Worm (Caenorhabditis elegans): Measurements from ENCODE around the gene mars-1.

DNA sequence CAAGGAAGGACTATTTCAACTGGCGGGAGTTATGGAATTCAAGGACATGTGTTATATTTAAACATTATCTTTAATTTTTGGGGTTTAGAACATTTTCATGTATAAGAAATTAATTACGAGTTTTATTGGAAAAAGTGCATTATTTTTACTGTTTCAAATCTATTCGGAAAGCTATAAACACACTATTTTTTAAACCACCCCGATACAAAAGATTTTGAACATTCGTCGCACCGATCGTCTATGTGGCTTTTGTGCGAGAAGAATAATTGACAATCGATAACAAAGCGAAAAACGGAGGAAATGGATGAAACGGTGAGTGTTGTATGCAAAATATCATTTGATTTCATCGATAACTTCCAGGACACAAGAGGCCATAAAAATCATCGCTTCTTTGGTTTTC is 29.7 kb upstream of the mars-1 start, which contains the start of gene ZK809.9:
- TF ChIP-seq klf-2 (GFP tag; conservative IDR thresholded peaks at IDR 0.05), result no peak
- TF ChIP-seq cog-1 (tag; optimal IDR thresholded peaks at IDR 0.05), result no peak
- TF ChIP-seq ztf-23 (GFP tag; IDR thresholded peaks at IDR 0.05), result no peak
- TF ChIP-seq T22C8.4 (GFP tag; IDR thresholded peaks at IDR 0.05), result no peak
- no peak for TF ChIP-seq ref-1 (GFP tag; conservative IDR thresholded peaks at IDR 0.05)
- TF ChIP-seq med-1 (GFP tag; optimal IDR thresholded peaks at IDR 0.05; ENCODE audit: insufficient read depth), result no peak
- TF ChIP-seq flt-1 (GFP tag; IDR thresholded peaks at IDR 0.05), result no peak
